Worm (Caenorhabditis elegans): ENCODE results near the gene Y25C1A.2.

ce11 chrII:3102018-3102417 lies 10.4 kb upstream of the Y25C1A.2 start, which contains the start of gene clec-121:
- TF ChIP-seq nfya-1 (tag; optimal IDR thresholded peaks at IDR 0.05; ENCODE audit: borderline replicate concordance, insufficient read depth) (no peak), nhr-179 (tag; optimal IDR thresholded peaks at IDR 0.05) (no peak), lsl-1 (GFP tag; optimal IDR thresholded peaks at IDR 0.05) (no peak), unc-130 (GFP tag; optimal IDR thresholded peaks at IDR 0.05) (no peak), Y56A3A.18 (GFP tag; IDR thresholded peaks at IDR 0.05) (no peak), ceh-79 (tag; optimal IDR thresholded peaks at IDR 0.05) (no peak), ama-1 (optimal IDR thresholded peaks at IDR 0.05) (no peak), ama-1 (GFP tag; optimal IDR thresholded peaks at IDR 0.05) (no peak), F39B2.1 (GFP tag; IDR thresholded peaks at IDR 0.05) (no peak)
